Worm (Caenorhabditis elegans) whole organism, early embryonic: ENCODE data around the gene cdk-11.2.

ENCODE experiments used
- B0310.2 ChIP-seq: sonication (generic microtip); optimal IDR thresholded peaks from 2 replicates; lab custom pipeline; 2016; ENCODE audit warnings: mild to moderate bottlenecking, missing genetic modification characterization, missing compliant biosample characterization
- F13C5.2 ChIP-seq: sonication (generic microtip); optimal IDR thresholded peaks from 2 replicates; lab custom pipeline; 2017; ENCODE audit warnings: mild to moderate bottlenecking, missing genetic modification characterization, inconsistent platforms, missing compliant biosample characterization
- aly-1 ChIP-seq: sonication (generic microtip); optimal IDR thresholded peaks from 2 replicates; lab custom pipeline; 2016; ENCODE audit warnings: missing genetic modification characterization, missing compliant biosample characterization
- ama-1 ChIP-seq: fragments of 150-350 bp; optimal IDR thresholded peaks from 2 replicates; lab custom pipeline; 2014
- ceh-36 ChIP-seq: sonication (generic microtip); optimal IDR thresholded peaks from 2 replicates; lab custom pipeline; 2016; ENCODE audit warnings: missing genetic modification characterization, inconsistent platforms, missing compliant biosample characterization
- ets-7 ChIP-seq: sonication (generic microtip); optimal IDR thresholded peaks from 2 replicates; lab custom pipeline; 2016; ENCODE audit warnings: missing genotype, missing genetic modification characterization, missing compliant biosample characterization
- flt-1 ChIP-seq: fragments of 200-800 bp; sonication (Bioruptor generic); IDR thresholded peaks from 2 replicates; pipeline ENCODE4 v1.3.6; 2022; ENCODE audit warnings: missing genetic modification characterization, missing compliant biosample characterization
- hmg-4 ChIP-seq: fragments of 200-800 bp; sonication (Bioruptor generic); optimal IDR thresholded peaks from 2 replicates; lab custom pipeline; 2018; ENCODE audit warnings: mild to moderate bottlenecking, missing genetic modification characterization, missing compliant biosample characterization
- hnd-1 ChIP-seq: sonication (generic microtip); optimal IDR thresholded peaks from 2 replicates; lab custom pipeline; 2016; ENCODE audit warnings: missing genetic modification characterization, missing compliant biosample characterization
- pes-1 ChIP-seq: fragments of 200-800 bp; sonication (Bioruptor generic); IDR thresholded peaks from 2 replicates; pipeline ENCODE4 v1.3.6; 2022; ENCODE audit warnings: missing genetic modification reagents, missing genetic modification characterization, missing compliant biosample characterization
- scrt-1 ChIP-seq: fragments of 200-800 bp; sonication (Bioruptor generic); IDR thresholded peaks from 2 replicates; pipeline ENCODE4 v1.3.6; 2022; ENCODE audit warnings: missing genetic modification characterization, missing compliant biosample characterization
- tbx-37 ChIP-seq: fragments of 200-800 bp; sonication (Bioruptor generic); conservative IDR thresholded peaks from 2 replicates; pipeline ENCODE4 v1.3.6; 2022; ENCODE audit warnings: missing genetic modification reagents, missing genetic modification characterization, missing compliant biosample characterization
- tra-4 ChIP-seq: sonication (generic microtip); optimal IDR thresholded peaks from 2 replicates; lab custom pipeline; 2017; ENCODE audit warnings: missing genetic modification characterization, missing compliant biosample characterization

DNA sequence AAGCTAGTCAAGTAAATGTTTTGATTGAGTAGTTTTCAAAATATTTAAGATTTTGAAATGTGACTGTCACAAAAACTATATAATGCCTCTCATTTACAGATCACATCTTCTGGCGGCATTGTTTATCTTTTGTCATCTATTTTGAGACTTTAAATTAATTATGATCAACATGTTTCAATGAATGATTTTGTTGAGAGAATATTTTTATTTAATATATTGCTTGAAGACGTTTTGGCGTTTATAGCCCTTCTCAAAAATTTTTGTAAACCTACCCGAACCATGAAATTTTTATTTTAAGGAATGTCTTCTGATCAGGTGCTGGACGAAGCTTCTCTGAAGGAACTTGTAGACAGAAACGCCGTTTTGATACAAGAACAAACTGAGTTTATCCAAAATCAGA lies 25.1 kb upstream of the cdk-11.2 start, which contains the start of gene C39B10.4:
- TF ChIP-seq hnd-1 (tag; lab: Kevin White, UChicago), result no peak
- no peak for TF ChIP-seq pes-1
- TF ChIP-seq tbx-37, result no peak
- TF ChIP-seq hmg-4, result no peak
- TF ChIP-seq aly-1 (tag; lab: Kevin White, UChicago), result no peak
- no peak for TF ChIP-seq flt-1 (GFP tag; lab: Robert Waterston, UW)
- TF ChIP-seq ama-1 (lab: Kevin White, UChicago), result no peak
- no peak for TF ChIP-seq ets-7 (tag; lab: Kevin White, UChicago)
- no peak for TF ChIP-seq scrt-1
- TF ChIP-seq B0310.2, result no peak
- no peak for TF ChIP-seq tra-4 (tag; lab: Kevin White, UChicago)
- no peak for TF ChIP-seq F13C5.2 (tag; lab: Kevin White, UChicago)
- TF ChIP-seq ceh-36 (tag; lab: Kevin White, UChicago), result no peak
